Fruit fly (Drosophila melanogaster): ENCODE data around the gene CG42788.
A peak's percentile ranks its signal among the peaks of the same experiment; 100 is the strongest.

- TF ChIP-seq Mnt (GFP tag; optimal IDR thresholded peaks at IDR 0.05) (no peak), CG12768 (GFP tag; optimal IDR thresholded peaks at IDR 0.05) (no peak), CG7045 (GFP tag; optimal IDR thresholded peaks at IDR 0.05) (no peak), cic (GFP tag; optimal IDR thresholded peaks at IDR 0.05) (no peak), Crg-1 (GFP tag; optimal IDR thresholded peaks at IDR 0.05) (no peak), cnc (optimal IDR thresholded peaks at IDR 0.05) (no peak), CG1620 (GFP tag; optimal IDR thresholded peaks at IDR 0.05) (no peak), ovo (GFP tag; optimal IDR thresholded peaks at IDR 0.05) (no peak), tj (GFP tag; optimal IDR thresholded peaks at IDR 0.05) (peak; percentile 83)
Measured at dm6 chr3R:15128646-15129429, 2.9 kb downstream of the CG42788 start.

All from whole organism, adult.